Fruit fly (Drosophila melanogaster): ENCODE measurements around the gene CG42238.

Gene CG42238

DNA sequence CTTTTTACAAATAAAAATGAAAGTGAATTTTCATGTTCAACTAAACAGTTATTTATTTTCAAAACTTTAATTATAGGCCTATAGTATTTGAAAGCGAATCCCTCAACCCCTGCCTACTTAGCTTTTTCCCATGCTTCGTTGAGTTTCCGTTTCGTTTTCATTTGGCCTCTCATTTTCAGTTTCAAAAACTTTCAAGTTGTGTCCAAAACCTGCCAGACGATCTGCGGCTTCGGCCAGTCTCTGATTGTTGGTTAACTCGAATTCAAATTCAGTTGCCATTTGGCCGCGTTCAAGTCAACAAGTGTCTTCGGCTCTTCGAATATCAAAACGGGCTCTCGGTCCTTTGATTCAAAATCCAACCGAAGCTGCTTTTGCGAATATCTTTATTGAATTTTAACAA is 39.0 kb upstream of the CG42238 start, which contains the start of gene CG14397:
TSS of gene CG14397 (plus strand) at position 270 of the 400 bp plus-strand sequence.
- TF ChIP-seq Dif (GFP tag; optimal IDR thresholded peaks at IDR 0.05; ENCODE audit: partially characterized antibody), result no peak
- no peak for TF ChIP-seq jim (GFP tag; optimal IDR thresholded peaks at IDR 0.05)
- no peak for TF ChIP-seq h (GFP tag; optimal IDR thresholded peaks at IDR 0.05)
- TF ChIP-seq Myc (optimal IDR thresholded peaks at IDR 0.05), result no peak
- TF ChIP-seq fru (GFP tag; optimal IDR thresholded peaks at IDR 0.05), result no peak
- TF ChIP-seq dsf (GFP tag; optimal IDR thresholded peaks at IDR 0.05; ENCODE audit: borderline replicate concordance), result no peak
- no peak for TF ChIP-seq sage (GFP tag; optimal IDR thresholded peaks at IDR 0.05)
- no peak for TF ChIP-seq Dfd (GFP tag; optimal IDR thresholded peaks at IDR 0.05)
- TF ChIP-seq woc (GFP tag; optimal IDR thresholded peaks at IDR 0.05), result no peak
- no peak for TF ChIP-seq OdsH (GFP tag; optimal IDR thresholded peaks at IDR 0.05)
- TF ChIP-seq Hr78 (GFP tag; optimal IDR thresholded peaks at IDR 0.05), result no peak
- no peak for TF ChIP-seq Vsx2 (GFP tag; optimal IDR thresholded peaks at IDR 0.05; ENCODE audit: partially characterized antibody)
- no peak for TF ChIP-seq sv (GFP tag; optimal IDR thresholded peaks at IDR 0.05)
- TF ChIP-seq CG32264 (GFP tag; optimal IDR thresholded peaks at IDR 0.05), result no peak
- no peak for TF ChIP-seq CrebA (GFP tag; optimal IDR thresholded peaks at IDR 0.05; ENCODE audit: borderline replicate concordance)
- no peak for TF ChIP-seq N (GFP tag; optimal IDR thresholded peaks at IDR 0.05)
- TF ChIP-seq psq (GFP tag; optimal IDR thresholded peaks at IDR 0.05), result no peak

dm6 chr2L:21089075-21089474 is 37.1 kb upstream of the CG42238 start, which contains the start of gene CG9259:
Gene CG9259 (plus strand): TSS chr2L:21089375.
- TF ChIP-seq usp (GFP tag; optimal IDR thresholded peaks at IDR 0.05) (no peak), Abd-B (GFP tag; optimal IDR thresholded peaks at IDR 0.05) (no peak), fru (GFP tag; optimal IDR thresholded peaks at IDR 0.05) (no peak)

dm6 chr2L:21088651-21089050 is 36.7 kb upstream of the CG42238 start, which contains the start of gene ppk13:
Gene ppk13 (minus strand): TSS chr2L:21088751.
- TF ChIP-seq pan (optimal IDR thresholded peaks at IDR 0.05) (no peak), dl (GFP tag; optimal IDR thresholded peaks at IDR 0.05; ENCODE audit: insufficient read depth in 1 of 2, partially characterized antibody in 2 of 2) (no peak), Mio (GFP tag; optimal IDR thresholded peaks at IDR 0.05) (no peak), br (GFP tag; optimal IDR thresholded peaks at IDR 0.05) (no peak), Hr83 (GFP tag; optimal IDR thresholded peaks at IDR 0.05; ENCODE audit: poor library complexity, severe bottlenecking) (no peak), Hr78 (GFP tag; optimal IDR thresholded peaks at IDR 0.05) (no peak), sv (GFP tag; optimal IDR thresholded peaks at IDR 0.05) (no peak), HLH106 (tag; optimal IDR thresholded peaks at IDR 0.05) (no peak)

- TF ChIP-seq jim (GFP tag; optimal IDR thresholded peaks at IDR 0.05) (no peak), GATAd (GFP tag; optimal IDR thresholded peaks at IDR 0.05) (no peak), Hr78 (GFP tag; optimal IDR thresholded peaks at IDR 0.05) (no peak), CG9705 (GFP tag; optimal IDR thresholded peaks at IDR 0.05) (no peak), woc (GFP tag; optimal IDR thresholded peaks at IDR 0.05) (no peak), sv (GFP tag; optimal IDR thresholded peaks at IDR 0.05) (no peak), Hr83 (GFP tag; optimal IDR thresholded peaks at IDR 0.05; ENCODE audit: poor library complexity, severe bottlenecking) (no peak), foxo (GFP tag; optimal IDR thresholded peaks at IDR 0.05) (no peak), N (GFP tag; optimal IDR thresholded peaks at IDR 0.05) (no peak), Jra (GFP tag; optimal IDR thresholded peaks at IDR 0.05) (no peak), usp (GFP tag; optimal IDR thresholded peaks at IDR 0.05) (no peak), lola (GFP tag; optimal IDR thresholded peaks at IDR 0.05) (no peak), pan (optimal IDR thresholded peaks at IDR 0.05) (no peak), rgr (GFP tag; optimal IDR thresholded peaks at IDR 0.05) (no peak), CG32264 (GFP tag; optimal IDR thresholded peaks at IDR 0.05) (no peak), fru (GFP tag; optimal IDR thresholded peaks at IDR 0.05) (no peak), OdsH (GFP tag; optimal IDR thresholded peaks at IDR 0.05) (no peak)
Observed at dm6 chr2L:21086406-21086805, 34.4 kb upstream of the CG42238 start, which contains the start of gene CG33509. Gene CG33509 (minus strand): TSS chr2L:21086506.

DNA sequence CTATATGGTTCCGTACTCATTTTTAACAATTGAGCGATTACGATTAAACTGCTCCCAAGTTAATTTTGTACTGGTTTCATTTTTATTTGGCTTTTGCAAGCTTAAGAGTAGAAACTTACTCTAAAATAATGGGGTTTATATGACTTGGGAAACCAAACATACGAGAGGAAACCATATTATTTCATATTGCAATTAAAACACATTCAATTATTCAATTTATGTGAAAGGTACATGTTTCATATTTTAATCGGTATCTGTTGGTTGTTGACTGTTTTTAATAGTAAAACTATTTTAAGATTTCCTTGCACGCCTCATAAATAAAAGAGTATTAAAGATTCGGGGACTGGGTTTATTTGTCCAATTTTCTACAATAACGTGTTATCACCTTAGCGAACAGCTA is 32.3 kb upstream of the CG42238 start, which contains the start of gene CG33510:
TSS of gene CG33510 (minus strand) at position 59 of the 400 bp plus-strand sequence.
- TF ChIP-seq woc (GFP tag; optimal IDR thresholded peaks at IDR 0.05) (no peak), Hr83 (GFP tag; optimal IDR thresholded peaks at IDR 0.05; ENCODE audit: poor library complexity, severe bottlenecking) (no peak), rgr (GFP tag; optimal IDR thresholded peaks at IDR 0.05) (peak; percentile 6), lola (GFP tag; optimal IDR thresholded peaks at IDR 0.05) (no peak), Vsx2 (GFP tag; optimal IDR thresholded peaks at IDR 0.05; ENCODE audit: partially characterized antibody) (no peak), h (GFP tag; optimal IDR thresholded peaks at IDR 0.05) (peak; percentile 31), sage (GFP tag; optimal IDR thresholded peaks at IDR 0.05) (no peak), tai (GFP tag; optimal IDR thresholded peaks at IDR 0.05) (no peak), jim (GFP tag; optimal IDR thresholded peaks at IDR 0.05) (no peak), pan (optimal IDR thresholded peaks at IDR 0.05) (no peak), fru (GFP tag; optimal IDR thresholded peaks at IDR 0.05) (peak; percentile 57), dl (GFP tag; optimal IDR thresholded peaks at IDR 0.05; ENCODE audit: insufficient read depth in 1 of 2, partially characterized antibody in 2 of 2) (no peak), Rel (GFP tag; optimal IDR thresholded peaks at IDR 0.05) (no peak), Rel (tag; optimal IDR thresholded peaks at IDR 0.05) (no peak), N (GFP tag; optimal IDR thresholded peaks at IDR 0.05) (no peak), foxo (GFP tag; optimal IDR thresholded peaks at IDR 0.05) (peak in 1 of 2 experiments; percentile 20), Hnf4 (GFP tag; optimal IDR thresholded peaks at IDR 0.05) (no peak), dmrt93B (GFP tag; optimal IDR thresholded peaks at IDR 0.05) (no peak)
